Worm (Caenorhabditis elegans): ENCODE measurements around the gene flp-27.

The flp-27 gene

ce11 chrII:5698254-5698653 lies 17.5 kb downstream of the flp-27 start:
- TF ChIP-seq lsy-2 (tag; optimal IDR thresholded peaks at IDR 0.05) (no peak), blmp-1 (tag; optimal IDR thresholded peaks at IDR 0.05) (no peak), ceh-83 (GFP tag; optimal IDR thresholded peaks at IDR 0.05) (no peak), nhr-28 (tag; optimal IDR thresholded peaks at IDR 0.05) (no peak), ztf-11 (tag; optimal IDR thresholded peaks at IDR 0.05) (no peak), pha-4 (tag; optimal IDR thresholded peaks at IDR 0.05) (no peak), elt-3 (tag; optimal IDR thresholded peaks at IDR 0.05) (no peak), drap-1 (GFP tag; optimal IDR thresholded peaks at IDR 0.05) (no peak), unc-120 (tag; optimal IDR thresholded peaks at IDR 0.05; ENCODE audit: poor library complexity, severe bottlenecking) (no peak), elt-1 (tag; optimal IDR thresholded peaks at IDR 0.05; ENCODE audit: borderline replicate concordance, insufficient read depth) (no peak), ces-1 (GFP tag; optimal IDR thresholded peaks at IDR 0.05) (no peak), mep-1 (tag; optimal IDR thresholded peaks at IDR 0.05) (no peak)

ce11 chrII:5698869-5699268 lies 18.1 kb downstream of the flp-27 start, which contains the start of the genes C25H3.10 and C25H3.1:
Gene C25H3.10 (minus strand): TSS chrII:5698969.
Gene C25H3.1 (plus strand): TSS chrII:5699071.
- TF ChIP-seq sem-2 (GFP tag; optimal IDR thresholded peaks at IDR 0.05), result no peak
- TF ChIP-seq pha-4 (tag; optimal IDR thresholded peaks at IDR 0.05), result no peak
- TF ChIP-seq mab-5 (tag; optimal IDR thresholded peaks at IDR 0.05), result no peak
- TF ChIP-seq unc-120 (tag; optimal IDR thresholded peaks at IDR 0.05; ENCODE audit: poor library complexity, severe bottlenecking), result no peak
- TF ChIP-seq flh-1 (GFP tag; optimal IDR thresholded peaks at IDR 0.05), result no peak
- no peak for TF ChIP-seq nhr-12 (tag; optimal IDR thresholded peaks at IDR 0.05)
- no peak for TF ChIP-seq nhr-237 (tag; optimal IDR thresholded peaks at IDR 0.05)
- TF ChIP-seq unc-62 (GFP tag; optimal IDR thresholded peaks at IDR 0.05), result no peak
- TF ChIP-seq elt-1 (tag; optimal IDR thresholded peaks at IDR 0.05; ENCODE audit: borderline replicate concordance, insufficient read depth), result no peak
- TF ChIP-seq ces-1 (GFP tag; optimal IDR thresholded peaks at IDR 0.05), result no peak
- TF ChIP-seq unc-39 (tag; optimal IDR thresholded peaks at IDR 0.05), result no peak
- no peak for TF ChIP-seq ceh-83 (GFP tag; optimal IDR thresholded peaks at IDR 0.05)
- no peak for TF ChIP-seq lin-32 (GFP tag; optimal IDR thresholded peaks at IDR 0.05)
- TF ChIP-seq snpc-4 (tag; optimal IDR thresholded peaks at IDR 0.05), result no peak
- TF ChIP-seq blmp-1 (tag; optimal IDR thresholded peaks at IDR 0.05), result no peak
- TF ChIP-seq nhr-76 (tag; optimal IDR thresholded peaks at IDR 0.05), result no peak
- TF ChIP-seq lsy-2 (tag; optimal IDR thresholded peaks at IDR 0.05), result no peak
- no peak for TF ChIP-seq zip-8 (tag; optimal IDR thresholded peaks at IDR 0.05)
- no peak for TF ChIP-seq ham-2 (GFP tag; optimal IDR thresholded peaks at IDR 0.05)

ce11 chrII:5701485-5701884 lies 20.7 kb downstream of the flp-27 start:
- TF ChIP-seq ces-1 (GFP tag; optimal IDR thresholded peaks at IDR 0.05), result peak; percentile 1
- peak; percentile 31 for TF ChIP-seq mep-1 (tag; optimal IDR thresholded peaks at IDR 0.05)
- no peak for TF ChIP-seq blmp-1 (tag; optimal IDR thresholded peaks at IDR 0.05)
- TF ChIP-seq sem-2 (GFP tag; optimal IDR thresholded peaks at IDR 0.05), result no peak
- TF ChIP-seq hlh-1 (tag; optimal IDR thresholded peaks at IDR 0.05), result no peak
- TF ChIP-seq nhr-76 (tag; optimal IDR thresholded peaks at IDR 0.05), result no peak
- TF ChIP-seq sptf-1 (tag; optimal IDR thresholded peaks at IDR 0.05), result no peak
- TF ChIP-seq nhr-12 (tag; optimal IDR thresholded peaks at IDR 0.05), result no peak

- TF ChIP-seq ham-2 (GFP tag; optimal IDR thresholded peaks at IDR 0.05) (no peak), ces-1 (GFP tag; optimal IDR thresholded peaks at IDR 0.05) (peak; percentile 77)
These were observed 21.9 kb downstream of the flp-27 start for ce11 chrII:5702611-5703192.

ce11 chrII:5704479-5704878 lies 23.7 kb downstream of the flp-27 start:
- TF ChIP-seq mls-2 (tag; optimal IDR thresholded peaks at IDR 0.05), result no peak
- TF ChIP-seq ces-1 (GFP tag; optimal IDR thresholded peaks at IDR 0.05), result peak; percentile 2
- TF ChIP-seq nhr-12 (tag; optimal IDR thresholded peaks at IDR 0.05), result no peak
- TF ChIP-seq elt-1 (tag; optimal IDR thresholded peaks at IDR 0.05; ENCODE audit: borderline replicate concordance, insufficient read depth), result peak; percentile 56

ce11 chrII:5707532-5707931 lies 26.7 kb downstream of the flp-27 start, which contains the start of gene osta-2:
Gene osta-2 (plus strand): TSS chrII:5707691.
- no peak for TF ChIP-seq pha-4 (tag; optimal IDR thresholded peaks at IDR 0.05)
- no peak for TF ChIP-seq sptf-1 (tag; optimal IDR thresholded peaks at IDR 0.05)
- TF ChIP-seq elt-1 (tag; optimal IDR thresholded peaks at IDR 0.05; ENCODE audit: borderline replicate concordance, insufficient read depth), result no peak
- TF ChIP-seq zip-8 (tag; optimal IDR thresholded peaks at IDR 0.05), result no peak
- no peak for TF ChIP-seq snpc-4 (tag; optimal IDR thresholded peaks at IDR 0.05)
- TF ChIP-seq cnd-1 (tag; optimal IDR thresholded peaks at IDR 0.05), result no peak
- TF ChIP-seq hlh-1 (tag; optimal IDR thresholded peaks at IDR 0.05), result no peak
- TF ChIP-seq unc-39 (tag; optimal IDR thresholded peaks at IDR 0.05), result no peak
- TF ChIP-seq ces-1 (GFP tag; optimal IDR thresholded peaks at IDR 0.05), result no peak
- no peak for TF ChIP-seq nhr-2 (tag; optimal IDR thresholded peaks at IDR 0.05)
